Fruit fly (Drosophila melanogaster) whole organism, embryonic: ENCODE measurements around the gene CG42535.

Source experiments
- Bgb ChIP-seq: fragments of 200-800 bp; sonication (Bioruptor generic); IDR thresholded peaks from 2 replicates; pipeline ENCODE4 v1.3.6; 2022; ENCODE audit warnings: missing biosample characterization, missing genetic modification characterization; ENCODE audit not compliant: partially characterized antibody
- Blimp-1 ChIP-seq: fragments of 200-800 bp; sonication (Bioruptor generic); optimal IDR thresholded peaks from 3 replicates; lab custom pipeline; 2018; ENCODE audit warnings: missing biosample characterization, missing genetic modification characterization, mild to moderate bottlenecking, moderate library complexity, missing genetic modification reagents
- Bteb2 ChIP-seq: fragments of 200-800 bp; sonication (Bioruptor generic); optimal IDR thresholded peaks from 2 replicates; lab custom pipeline; 2016; ENCODE audit warnings: missing biosample characterization, missing genetic modification characterization
- C15 ChIP-seq: fragments of 200-800 bp; sonication (Bioruptor generic); IDR thresholded peaks from 3 replicates; pipeline ENCODE4 v1.3.6; 2022; ENCODE audit warnings: missing biosample characterization, missing genetic modification characterization
- CG10543 ChIP-seq: fragments of 200-800 bp; sonication (Bioruptor generic); optimal IDR thresholded peaks from 3 replicates; lab custom pipeline; 2017; ENCODE audit warnings: missing biosample characterization, mild to moderate bottlenecking, missing genetic modification characterization, moderate library complexity
- CG10959 ChIP-seq: fragments of 200-800 bp; sonication (Bioruptor generic); IDR thresholded peaks from 2 replicates; pipeline ENCODE4 v1.3.6; 2022; ENCODE audit warnings: missing biosample characterization, missing genetic modification characterization
- CG11398 ChIP-seq: fragments of 200-800 bp; sonication (Bioruptor generic); optimal IDR thresholded peaks from 2 replicates; lab custom pipeline; 2016; ENCODE audit warnings: missing biosample characterization, missing genetic modification characterization
- CG11456 ChIP-seq: fragments of 200-800 bp; sonication (Bioruptor generic); IDR thresholded peaks from 3 replicates; pipeline ENCODE4 v1.3.6; 2022; ENCODE audit warnings: missing biosample characterization, missing genetic modification characterization
- CG14014 ChIP-seq: fragments of 200-800 bp; sonication (Bioruptor generic); IDR thresholded peaks from 2 replicates; pipeline ENCODE4 v1.3.6; 2022; ENCODE audit warnings: missing biosample characterization, missing genetic modification characterization
- CG1529 ChIP-seq: fragments of 200-800 bp; sonication (Bioruptor generic); optimal IDR thresholded peaks from 3 replicates; lab custom pipeline; 2018; ENCODE audit warnings: missing biosample characterization, missing genetic modification characterization
- CG15601 ChIP-seq: fragments of 200-800 bp; sonication (Bioruptor generic); optimal IDR thresholded peaks from 3 replicates; lab custom pipeline; 2019; ENCODE audit warnings: missing biosample characterization, mild to moderate bottlenecking, missing genetic modification characterization, moderate library complexity
- CG15696 ChIP-seq: fragments of 200-800 bp; sonication (Bioruptor generic); optimal IDR thresholded peaks from 2 replicates; lab custom pipeline; 2019; ENCODE audit warnings: missing biosample characterization, mild to moderate bottlenecking, missing genetic modification characterization, moderate library complexity
- CG1647 ChIP-seq: fragments of 200-800 bp; sonication (Bioruptor generic); optimal IDR thresholded peaks from 3 replicates; lab custom pipeline; 2016; ENCODE audit warnings: missing biosample characterization, missing genetic modification characterization
- CG16863 ChIP-seq: fragments of 200-800 bp; sonication (Bioruptor generic); optimal IDR thresholded peaks from 3 replicates; lab custom pipeline; 2016; ENCODE audit warnings: missing biosample characterization, missing genetic modification characterization
- CG30431 ChIP-seq: fragments of 200-800 bp; sonication (Bioruptor generic); optimal IDR thresholded peaks from 2 replicates; lab custom pipeline; 2017; ENCODE audit warnings: missing biosample characterization, missing genetic modification characterization
- CG3065 ChIP-seq: fragments of 200-800 bp; sonication (Bioruptor generic); optimal IDR thresholded peaks from 2 replicates; lab custom pipeline; 2016; ENCODE audit warnings: missing biosample characterization, missing genetic modification characterization
- CG42726 ChIP-seq: fragments of 200-800 bp; sonication (Bioruptor generic); IDR thresholded peaks from 2 replicates; pipeline ENCODE4 v1.3.6; 2022; ENCODE audit warnings: missing biosample characterization, missing genetic modification characterization; ENCODE audit not compliant: partially characterized antibody
- CG4617 ChIP-seq: fragments of 200-800 bp; sonication (Bioruptor generic); optimal IDR thresholded peaks from 3 replicates; lab custom pipeline; 2016; ENCODE audit warnings: missing biosample characterization, missing genetic modification characterization, borderline replicate concordance
- CG4730 ChIP-seq: fragments of 200-800 bp; sonication (Bioruptor generic); IDR thresholded peaks from 2 replicates; pipeline ENCODE4 v1.3.6; 2022; ENCODE audit warnings: missing biosample characterization, missing genetic modification characterization
- CG4854 ChIP-seq: fragments of 200-800 bp; sonication (Bioruptor generic); optimal IDR thresholded peaks from 2 replicates; lab custom pipeline; 2016; ENCODE audit warnings: missing biosample characterization, missing genetic modification characterization, inconsistent platforms
- CG7745 ChIP-seq: fragments of 200-800 bp; sonication (Bioruptor generic); optimal IDR thresholded peaks from 2 replicates; lab custom pipeline; 2018; ENCODE audit warnings: missing biosample characterization, mild to moderate bottlenecking, missing genetic modification characterization, moderate library complexity
- CG7786 ChIP-seq: fragments of 200-800 bp; sonication (Bioruptor generic); optimal IDR thresholded peaks from 2 replicates; lab custom pipeline; 2016; ENCODE audit warnings: missing biosample characterization, missing genetic modification characterization
- CG8281 ChIP-seq: fragments of 200-800 bp; sonication (Bioruptor generic); optimal IDR thresholded peaks from 2 replicates; lab custom pipeline; 2018; ENCODE audit warnings: missing biosample characterization, mild to moderate bottlenecking, missing genetic modification characterization, moderate library complexity
- CG9215 ChIP-seq: fragments of 200-800 bp; sonication (Bioruptor generic); IDR thresholded peaks from 2 replicates; pipeline ENCODE4 v1.3.6; 2022; ENCODE audit warnings: missing biosample characterization, missing genetic modification characterization
- CHES-1-like ChIP-seq: fragments of 200-800 bp; sonication (Bioruptor generic); optimal IDR thresholded peaks from 2 replicates; lab custom pipeline; 2016; ENCODE audit warnings: missing biosample characterization, missing genetic modification characterization
- ERR ChIP-seq: fragments of 200-800 bp; sonication (Bioruptor generic); optimal IDR thresholded peaks from 2 replicates; lab custom pipeline; 2016; ENCODE audit warnings: missing biosample characterization, missing genetic modification characterization
- Elba2 ChIP-seq: fragments of 200-800 bp; sonication (Bioruptor generic); optimal IDR thresholded peaks from 3 replicates; lab custom pipeline; 2016; ENCODE audit warnings: missing biosample characterization, missing genetic modification characterization
- Ets97D ChIP-seq: fragments of 200-800 bp; sonication (Bioruptor generic); optimal IDR thresholded peaks from 3 replicates; lab custom pipeline; 2016; ENCODE audit warnings: missing biosample characterization, missing genetic modification characterization
- Fer1 ChIP-seq: fragments of 200-800 bp; sonication (Bioruptor generic); optimal IDR thresholded peaks from 2 replicates; lab custom pipeline; 2017; ENCODE audit warnings: missing biosample characterization, mild to moderate bottlenecking, missing genetic modification characterization
- Fer2 ChIP-seq: fragments of 200-800 bp; sonication (Bioruptor generic); optimal IDR thresholded peaks from 2 replicates; lab custom pipeline; 2018; ENCODE audit warnings: missing biosample characterization, mild to moderate bottlenecking, missing genetic modification characterization, moderate library complexity
- HLHmδ ChIP-seq: fragments of 200-800 bp; sonication (Bioruptor generic); optimal IDR thresholded peaks from 2 replicates; lab custom pipeline; 2018; ENCODE audit warnings: missing biosample characterization, mild to moderate bottlenecking, missing genetic modification characterization, moderate library complexity
- Hmr ChIP-seq: fragments of 200-800 bp; sonication (Bioruptor generic); optimal IDR thresholded peaks from 3 replicates; lab custom pipeline; 2017; ENCODE audit warnings: mild to moderate bottlenecking, missing biosample characterization, missing genetic modification reagents, missing genetic modification characterization
- Opbp ChIP-seq: fragments of 200-800 bp; sonication (Bioruptor generic); IDR thresholded peaks from 3 replicates; pipeline ENCODE4 v1.3.6; 2022; ENCODE audit warnings: missing biosample characterization, missing genetic modification characterization; ENCODE audit not compliant: partially characterized antibody
- ci ChIP-seq: fragments of 200-800 bp; sonication (Bioruptor generic); IDR thresholded peaks from 3 replicates; pipeline ENCODE4 v1.3.6; 2022; ENCODE audit warnings: missing biosample characterization, missing genetic modification characterization
- ems ChIP-seq: fragments of 200-800 bp; sonication (Bioruptor generic); optimal IDR thresholded peaks from 3 replicates; lab custom pipeline; 2016; ENCODE audit warnings: missing biosample characterization, missing genetic modification characterization
- en ChIP-seq: fragments of 200-800 bp; sonication (Bioruptor generic); optimal IDR thresholded peaks from 2 replicates; lab custom pipeline; 2016; ENCODE audit warnings: missing biosample characterization, missing genetic modification characterization
- exex ChIP-seq: fragments of 200-800 bp; sonication (Bioruptor generic); optimal IDR thresholded peaks from 4 replicates; lab custom pipeline; 2018; ENCODE audit warnings: missing biosample characterization, mild to moderate bottlenecking, missing genetic modification characterization, moderate library complexity
- gt ChIP-seq: fragments of 200-800 bp; sonication (Bioruptor generic); IDR thresholded peaks from 2 replicates; pipeline ENCODE4 v1.3.6; 2022; ENCODE audit warnings: missing biosample characterization, missing genetic modification characterization
- hth ChIP-seq: fragments of >200 bp; optimal IDR thresholded peaks from 2 replicates; lab custom pipeline; 2017; ENCODE audit warnings: inconsistent platforms
- luna ChIP-seq: fragments of 200-800 bp; sonication (Bioruptor generic); optimal IDR thresholded peaks from 2 replicates; lab custom pipeline; 2016; ENCODE audit warnings: missing biosample characterization, missing genetic modification characterization
- mirr ChIP-seq: fragments of 200-800 bp; sonication (Bioruptor generic); optimal IDR thresholded peaks from 3 replicates; lab custom pipeline; 2018; ENCODE audit warnings: missing biosample characterization, mild to moderate bottlenecking, missing genetic modification characterization
- nerfin-2 ChIP-seq: fragments of 200-800 bp; sonication (Bioruptor generic); IDR thresholded peaks from 2 replicates; pipeline ENCODE4 v1.3.6; 2022; ENCODE audit warnings: missing biosample characterization, missing genetic modification characterization; ENCODE audit not compliant: partially characterized antibody
- odd ChIP-seq: fragments of 200-800 bp; sonication (Bioruptor generic); optimal IDR thresholded peaks from 2 replicates; lab custom pipeline; 2017; ENCODE audit warnings: missing biosample characterization, mild to moderate bottlenecking, missing genetic modification characterization
- otp ChIP-seq: fragments of 200-800 bp; sonication (Bioruptor generic); IDR thresholded peaks from 3 replicates; pipeline ENCODE4, ENCODE4 v1.3.6; 2022; ENCODE audit warnings: missing biosample characterization, missing genetic modification characterization
- pb ChIP-seq: fragments of 200-800 bp; sonication (Bioruptor generic); optimal IDR thresholded peaks from 3 replicates; lab custom pipeline; 2016; ENCODE audit warnings: missing biosample characterization, missing genetic modification characterization
- pita ChIP-seq: fragments of 200-800 bp; sonication (Bioruptor generic); optimal IDR thresholded peaks from 2 replicates; lab custom pipeline; 2017; ENCODE audit warnings: missing biosample characterization, mild to moderate bottlenecking, missing genetic modification characterization
- ranshi ChIP-seq: fragments of 200-800 bp; sonication (Bioruptor generic); IDR thresholded peaks from 2 replicates; pipeline ENCODE4 v1.3.6; 2022; ENCODE audit warnings: missing biosample characterization, missing genetic modification characterization
- tio ChIP-seq: fragments of 200-800 bp; sonication (Bioruptor generic); optimal IDR thresholded peaks from 2 replicates; lab custom pipeline; 2017; ENCODE audit warnings: missing biosample characterization, missing genetic modification characterization, inconsistent platforms
- vnd ChIP-seq: fragments of 200-800 bp; sonication (Bioruptor generic); IDR thresholded peaks from 3 replicates; pipeline ENCODE4 v1.3.6; 2022; ENCODE audit warnings: missing biosample characterization, missing genetic modification characterization; ENCODE audit not compliant: partially characterized antibody
- wdn ChIP-seq: fragments of 200-800 bp; sonication (Bioruptor generic); IDR thresholded peaks from 2 replicates; pipeline ENCODE4 v1.3.6; 2022; ENCODE audit warnings: missing biosample characterization, missing genetic modification characterization

The CG42535 gene

DNA sequence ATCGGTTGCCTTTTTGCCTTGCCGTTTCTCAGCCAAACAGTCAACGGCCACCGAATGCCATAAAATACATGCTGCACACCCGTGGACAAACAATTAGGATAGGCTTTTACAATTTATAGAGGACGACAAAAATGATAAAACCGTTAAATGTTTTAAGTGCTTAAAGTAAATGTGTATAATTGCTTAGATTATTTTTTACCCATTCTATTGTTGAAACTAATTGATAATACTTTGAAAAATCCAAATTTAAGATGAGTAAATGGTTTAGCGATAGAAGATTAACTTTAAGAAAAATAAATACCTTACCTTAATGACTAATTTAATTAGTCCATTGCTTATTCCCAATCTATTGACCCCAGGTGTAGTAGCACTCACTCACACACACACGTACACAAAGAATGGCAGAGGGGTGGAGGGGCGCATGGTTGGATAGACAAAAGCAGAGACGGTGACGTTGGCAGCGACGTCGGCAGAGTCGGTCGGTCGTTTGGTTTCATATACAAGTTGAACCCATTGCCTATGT lies 47.9 kb upstream of the CG42535 start (continued):
- TF ChIP-seq Blimp-1 (GFP tag; lab: Kevin White, UChicago) (peak; percentile 90), CG7745 (tag; lab: Kevin White, UChicago) (peak; percentile 22), CG4854 (GFP tag; lab: Kevin White, UChicago) (peak; percentile 88), CG9215 (GFP tag; lab: Robert Waterston, UW) (peak; percentile 91), CG15601 (tag; lab: Kevin White, UChicago) (peak; percentile 92), CG8281 (tag; lab: Kevin White, UChicago) (peak; percentile 76), CG10959 (GFP tag; lab: Robert Waterston, UW) (peak; percentile 69; the same call in 1 of the 2 replicates), Bgb (GFP tag; lab: Robert Waterston, UW) (no peak), gt (no peak; the same call in 1 of the 2 replicates), CG1529 (GFP tag; lab: Kevin White, UChicago) (peak; percentile 91), Elba2 (GFP tag; lab: Kevin White, UChicago) (peak; percentile 35), en (GFP tag; lab: Kevin White, UChicago) (peak; percentile 88), odd (GFP tag; lab: Kevin White, UChicago) (peak; percentile 95), Hmr (peak; percentile 98), CG30431 (GFP tag; lab: Kevin White, UChicago) (peak; percentile 87), otp (GFP tag; lab: Robert Waterston, UW) (peak; percentile 76), Fer2 (tag; lab: Kevin White, UChicago) (peak; percentile 88), CG1647 (GFP tag; lab: Kevin White, UChicago) (peak; percentile 74), pita (no peak), hth (lab: Kevin White, UChicago) (no peak), pb (GFP tag; lab: Kevin White, UChicago) (peak; percentile 84), CHES-1-like (GFP tag; lab: Kevin White, UChicago) (peak; percentile 90), CG42726 (GFP tag; lab: Robert Waterston, UW) (no peak), tio (GFP tag; lab: Kevin White, UChicago) (peak; percentile 92), Opbp (GFP tag; lab: Robert Waterston, UW) (no peak), CG10543 (GFP tag; lab: Kevin White, UChicago) (peak; percentile 96), nerfin-2 (no peak), CG4730 (GFP tag; lab: Robert Waterston, UW) (peak; percentile 90), CG11456 (GFP tag; lab: Robert Waterston, UW) (peak; percentile 87), CG16863 (peak; percentile 87), Fer1 (GFP tag; lab: Kevin White, UChicago) (peak; percentile 97), wdn (GFP tag; lab: Robert Waterston, UW) (peak; percentile 91), CG14014 (GFP tag; lab: Robert Waterston, UW) (peak; percentile 92), CG11398 (GFP tag; lab: Kevin White, UChicago) (peak; percentile 87), HLHmδ (GFP tag; lab: Kevin White, UChicago) (no peak), mirr (GFP tag; lab: Kevin White, UChicago) (peak; percentile 83), vnd (GFP tag; lab: Robert Waterston, UW) (no peak), ranshi (GFP tag; lab: Robert Waterston, UW) (peak; percentile 92), ERR (GFP tag; lab: Kevin White, UChicago) (peak; percentile 73), CG7786 (peak; percentile 87), Bteb2 (GFP tag; lab: Kevin White, UChicago) (peak; percentile 91), C15 (peak; percentile 74; the same call in 2 of the 3 replicates), CG15696 (tag; lab: Kevin White, UChicago) (peak; percentile 92), CG3065 (GFP tag; lab: Kevin White, UChicago) (peak; percentile 30), exex (peak; percentile 73), ems (GFP tag; lab: Kevin White, UChicago) (peak; percentile 89), CG4617 (GFP tag; lab: Kevin White, UChicago) (peak; percentile 39), luna (peak; percentile 20), Ets97D (GFP tag; lab: Kevin White, UChicago) (peak; percentile 68), ci (no peak; the same call in none of the 3 replicates)
